Worm (Caenorhabditis elegans) whole organism, L2 larva: ENCODE results near the gene F42F12.11.

ENCODE experiments used
- F13H6.1 ChIP-seq: sonication (generic microtip); optimal IDR thresholded peaks from 2 replicates; lab custom pipeline; 2016; ENCODE audit warnings: missing genetic modification characterization, missing compliant biosample characterization
- ama-1 ChIP-seq: fragments of 150-350 bp; optimal IDR thresholded peaks from 2 replicates; lab custom pipeline; 2018; ENCODE audit warnings: inconsistent platforms
- lsy-2 ChIP-seq, 2 experiments: fragments of 150-350 bp in 1 of 2; sonication (generic microtip) in 1 of 2; optimal IDR thresholded peaks; 2 replicates each; lab custom pipeline; 2014 to 2017; ENCODE audit warnings: missing biosample characterization in 2 of 2, missing genetic modification characterization in 2 of 2
- nhr-6 ChIP-seq: fragments of 150-350 bp; optimal IDR thresholded peaks from 2 replicates; lab custom pipeline; 2014; ENCODE audit warnings: missing biosample characterization, missing genetic modification characterization
- snpc-4 ChIP-seq: fragments of 150-350 bp; optimal IDR thresholded peaks from 2 replicates; lab custom pipeline; 2014; ENCODE audit warnings: missing biosample characterization, missing genetic modification characterization
- unc-62 ChIP-seq: fragments of 150-350 bp; optimal IDR thresholded peaks from 2 replicates; lab custom pipeline; 2014; ENCODE audit warnings: missing biosample characterization, missing genetic modification reagents, missing genetic modification characterization
- ztf-4 ChIP-seq: fragments of 150-350 bp; optimal IDR thresholded peaks from 2 replicates; lab custom pipeline; 2014; ENCODE audit warnings: missing biosample characterization, missing genetic modification characterization

DNA sequence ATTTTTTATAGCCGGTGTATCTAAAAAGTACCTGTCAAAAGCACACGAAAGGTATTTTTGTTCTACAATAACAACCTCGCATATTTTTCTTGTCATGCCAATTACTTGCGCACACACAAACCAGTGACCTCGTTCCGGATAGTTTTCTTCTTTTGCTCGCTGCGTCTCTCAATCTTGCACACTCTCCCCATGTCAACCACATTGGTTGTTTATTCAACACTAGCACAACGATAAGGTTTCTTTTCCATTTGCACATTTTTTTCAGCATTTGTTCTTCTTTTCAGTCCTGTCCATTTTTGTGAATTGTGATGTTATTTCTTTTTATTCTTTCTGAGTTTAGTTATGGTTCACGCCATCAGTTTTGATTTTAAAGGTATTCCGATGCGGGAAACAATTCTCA, 3.4 kb downstream of the F42F12.11 start, which contains the start of gene F42F12.3:
- TF ChIP-seq nhr-6 (tag; lab: Kevin White, UChicago) = no peak
- no peak for TF ChIP-seq ztf-4
- TF ChIP-seq unc-62 (GFP tag; lab: Kevin White, UChicago) = no peak
- no peak for TF ChIP-seq F13H6.1 (tag; lab: Kevin White, UChicago)
- TF ChIP-seq ama-1 = no peak
- no peak for TF ChIP-seq lsy-2 (tag; optimal IDR thresholded peaks at IDR 0.05; lab: Kevin White, UChicago)
- TF ChIP-seq snpc-4 (tag; lab: Kevin White, UChicago) = no peak
